Fruit fly (Drosophila melanogaster) whole organism, wandering third instar larva: ENCODE measurements around the gene Prx1.

ENCODE experiments used
- Abd-B ChIP-seq: fragments of >200 bp; optimal IDR thresholded peaks from 2 replicates; lab custom pipeline; 2017; ENCODE audit warnings: missing biosample characterization, missing genetic modification characterization
- Dfd ChIP-seq: fragments of >200 bp; optimal IDR thresholded peaks from 2 replicates; lab custom pipeline; 2017; ENCODE audit warnings: missing biosample characterization, missing genetic modification characterization
- Jra ChIP-seq: sonication (Bioruptor generic); optimal IDR thresholded peaks from 2 replicates; lab custom pipeline; 2016; ENCODE audit warnings: missing biosample characterization, missing genetic modification characterization
- dl ChIP-seq, 2 experiments: fragments of 175-275, 200-275 bp in 1 of 2; fragments of 200-275 bp in 1 of 2; sonication (Bioruptor generic); optimal IDR thresholded peaks; lab custom pipeline; 2018; ENCODE audit warnings: mild to moderate bottlenecking in 2 of 2, missing biosample characterization in 2 of 2, missing genetic modification characterization in 2 of 2, moderate library complexity in 2 of 2; ENCODE audit not compliant: partially characterized antibody in 2 of 2, insufficient read depth in 1 of 2
- fru ChIP-seq: fragments of 200-800 bp; sonication (Bioruptor generic); optimal IDR thresholded peaks from 3 replicates; lab custom pipeline; 2016; ENCODE audit warnings: missing biosample characterization, mild to moderate bottlenecking, missing genetic modification characterization
- lola ChIP-seq: fragments of >200 bp; optimal IDR thresholded peaks from 2 replicates; lab custom pipeline; 2017; ENCODE audit warnings: missing biosample characterization, missing genetic modification characterization
- pan ChIP-seq: fragments of >200 bp; optimal IDR thresholded peaks from 2 replicates; lab custom pipeline; 2017
- psq ChIP-seq: fragments of 200-800 bp; sonication (Bioruptor generic); optimal IDR thresholded peaks from 3 replicates; lab custom pipeline; 2017; ENCODE audit warnings: missing biosample characterization, mild to moderate bottlenecking, missing genetic modification characterization, moderate library complexity
- rgr ChIP-seq: fragments of 200-800 bp; sonication (Bioruptor generic); optimal IDR thresholded peaks from 3 replicates; lab custom pipeline; 2016; ENCODE audit warnings: missing biosample characterization, mild to moderate bottlenecking, missing genetic modification characterization
- sv ChIP-seq: fragments of 200-800 bp; sonication (Bioruptor generic); optimal IDR thresholded peaks from 3 replicates; lab custom pipeline; 2016; ENCODE audit warnings: missing biosample characterization, missing genetic modification characterization
- woc ChIP-seq: sonication (Bioruptor generic); optimal IDR thresholded peaks from 2 replicates; lab custom pipeline; 2016; ENCODE audit warnings: missing biosample characterization, mild to moderate bottlenecking, missing genetic modification characterization

DNA sequence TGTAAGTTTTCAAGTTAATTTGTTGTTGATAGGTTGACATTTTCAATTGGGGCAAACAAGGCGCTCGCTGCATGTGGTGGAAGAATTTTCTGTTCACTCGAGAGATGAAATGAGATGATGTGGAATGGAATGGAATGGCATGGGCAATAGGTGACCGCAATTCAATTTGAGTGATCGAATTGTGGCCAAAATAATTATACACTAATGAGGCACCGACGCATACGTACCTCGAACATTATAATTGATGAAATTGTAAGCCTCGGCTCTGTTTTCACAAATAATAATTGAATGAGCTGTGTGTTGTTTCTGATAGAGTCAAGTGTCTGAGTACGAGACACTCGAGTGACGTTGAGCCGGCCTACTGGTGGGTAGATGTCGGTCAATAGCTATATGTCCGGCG, 9.7 kb upstream of the Prx1 start:
- TF ChIP-seq rgr (GFP tag; lab: Kevin White, UChicago) = no peak
- TF ChIP-seq Dfd = no peak
- TF ChIP-seq lola (GFP tag; lab: Kevin White, UChicago) = no peak
- TF ChIP-seq psq (GFP tag; lab: Kevin White, UChicago) = no peak
- no peak for TF ChIP-seq Abd-B
- TF ChIP-seq Jra (GFP tag; lab: Kevin White, UChicago) = no peak
- no peak for TF ChIP-seq dl (GFP tag; optimal IDR thresholded peaks at IDR 0.05; lab: Kevin White, UChicago; ENCODE audit: insufficient read depth in 1 of 2, partially characterized antibody in 2 of 2)
- TF ChIP-seq woc (GFP tag; lab: Kevin White, UChicago) = no peak
- no peak for TF ChIP-seq pan (lab: Kevin White, UChicago)
- no peak for TF ChIP-seq fru (GFP tag; lab: Kevin White, UChicago)
- no peak for TF ChIP-seq sv (GFP tag; lab: Kevin White, UChicago)
